Fruit fly (Drosophila melanogaster): Measurements from ENCODE around the gene CG13310.

Gene CG13310

DNA sequence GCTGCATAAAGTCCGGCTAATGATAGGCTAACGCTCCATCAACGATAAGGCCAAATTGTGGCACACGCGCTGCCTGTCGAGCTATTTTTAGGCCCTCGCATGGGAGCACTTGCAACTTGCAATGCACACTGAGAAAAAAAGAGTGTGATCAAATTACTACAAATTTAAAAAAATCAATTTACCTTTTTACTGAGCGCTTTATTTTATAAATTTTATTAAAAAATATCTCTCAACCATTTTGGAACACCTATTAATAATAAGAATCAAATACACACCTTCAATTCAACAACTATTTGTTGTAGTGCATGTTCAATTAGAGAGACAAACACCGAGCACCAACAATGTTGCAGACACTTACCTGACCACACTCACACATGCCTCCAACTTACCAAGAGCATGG is 34.8 kb downstream of the CG13310 start (continued):
- TF ChIP-seq vvl (GFP tag; IDR thresholded peaks at IDR 0.05), result peak; percentile 71
- TF ChIP-seq hb (GFP tag; IDR thresholded peaks at IDR 0.05; ENCODE audit: partially characterized antibody), result no peak
- TF ChIP-seq CG17568 (GFP tag; optimal IDR thresholded peaks at IDR 0.05), result no peak
- no peak; the same call in 1 of the 2 replicates for TF ChIP-seq CG17612 (GFP tag; IDR thresholded peaks at IDR 0.05)
- TF ChIP-seq CG34376 (GFP tag; optimal IDR thresholded peaks at IDR 0.05), result no peak
- TF ChIP-seq CG6175 (GFP tag; IDR thresholded peaks at IDR 0.05), result no peak
- TF ChIP-seq B-H2 (GFP tag; optimal IDR thresholded peaks at IDR 0.05), result no peak
- no peak for TF ChIP-seq slou (GFP tag; optimal IDR thresholded peaks at IDR 0.05)
- TF ChIP-seq CG8388 (GFP tag; optimal IDR thresholded peaks at IDR 0.05), result peak; percentile 69
- peak; percentile 6 for TF ChIP-seq Sox102F (GFP tag; optimal IDR thresholded peaks at IDR 0.05)
- TF ChIP-seq CG10267 (tag; optimal IDR thresholded peaks at IDR 0.05), result peak; percentile 78
- no peak for TF ChIP-seq zen2 (GFP tag; IDR thresholded peaks at IDR 0.05; ENCODE audit: partially characterized antibody)
- no peak for TF ChIP-seq CG3163 (GFP tag; optimal IDR thresholded peaks at IDR 0.05)
- no peak for TF ChIP-seq gcm2 (GFP tag; optimal IDR thresholded peaks at IDR 0.05)
- no peak for TF ChIP-seq maf-S (GFP tag; optimal IDR thresholded peaks at IDR 0.05)
- TF ChIP-seq MBD-R2 (GFP tag; IDR thresholded peaks at IDR 0.05), result no peak
- TF ChIP-seq Hey (tag; optimal IDR thresholded peaks at IDR 0.05), result no peak
- TF ChIP-seq CG3407 (GFP tag; optimal IDR thresholded peaks at IDR 0.05), result no peak
- no peak for TF ChIP-seq dpn (GFP tag; optimal IDR thresholded peaks at IDR 0.05)
- TF ChIP-seq lov (optimal IDR thresholded peaks at IDR 0.05), result no peak
- TF ChIP-seq lov (GFP tag; IDR thresholded peaks at IDR 0.05), result peak; percentile 28; the same call in 2 of the 3 replicates
- no peak for TF ChIP-seq CoRest (tag; optimal IDR thresholded peaks at IDR 0.05)
- no peak for TF ChIP-seq CG3847 (GFP tag; IDR thresholded peaks at IDR 0.05)
- no peak for TF ChIP-seq run (tag; optimal IDR thresholded peaks at IDR 0.05)
- peak; percentile 66 for TF ChIP-seq H15 (GFP tag; IDR thresholded peaks at IDR 0.05)
- no peak for TF ChIP-seq Doc2 (GFP tag; IDR thresholded peaks at IDR 0.05)

DNA sequence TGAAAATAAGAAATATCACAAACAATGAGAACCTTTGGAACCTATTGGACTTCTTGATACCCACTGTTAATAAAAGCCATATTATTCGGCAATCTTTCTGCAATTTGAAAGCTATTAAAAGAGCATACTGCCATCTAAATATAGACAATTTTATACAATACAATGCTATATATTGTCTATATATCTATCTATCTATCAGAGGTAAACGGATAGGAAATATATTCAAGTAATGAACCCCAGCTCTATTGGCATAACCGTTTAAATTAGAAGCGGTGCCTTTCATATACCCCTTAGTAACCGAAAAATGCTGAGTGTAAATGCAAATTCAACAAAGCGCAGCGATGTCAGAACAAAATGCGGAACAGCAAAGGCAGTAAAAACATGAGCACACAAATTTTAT is 36.5 kb downstream of the CG13310 start:
- TF ChIP-seq sob (GFP tag; IDR thresholded peaks at IDR 0.05) (no peak), oc (tag; optimal IDR thresholded peaks at IDR 0.05) (no peak), wek (GFP tag; optimal IDR thresholded peaks at IDR 0.05) (no peak), shn (GFP tag; optimal IDR thresholded peaks at IDR 0.05) (no peak), exex (tag; optimal IDR thresholded peaks at IDR 0.05) (no peak), CG31224 (GFP tag; IDR thresholded peaks at IDR 0.05) (no peak), CG6654 (GFP tag; optimal IDR thresholded peaks at IDR 0.05) (no peak), jumu (GFP tag; optimal IDR thresholded peaks at IDR 0.05) (no peak), Adf1 (GFP tag; IDR thresholded peaks at IDR 0.05) (no peak), CG1647 (GFP tag; optimal IDR thresholded peaks at IDR 0.05) (no peak), CG11504 (tag; optimal IDR thresholded peaks at IDR 0.05) (no peak), dysf (GFP tag; IDR thresholded peaks at IDR 0.05) (no peak), Sox100B (GFP tag; optimal IDR thresholded peaks at IDR 0.05) (no peak), Atf6 (GFP tag; IDR thresholded peaks at IDR 0.05) (no peak), Camta (GFP tag; optimal IDR thresholded peaks at IDR 0.05) (no peak), twi (tag; optimal IDR thresholded peaks at IDR 0.05) (no peak), hbn (GFP tag; IDR thresholded peaks at IDR 0.05; ENCODE audit: partially characterized antibody) (no peak), TFAM (GFP tag; optimal IDR thresholded peaks at IDR 0.05) (no peak)

All from whole organism, embryonic.